Fruit fly (Drosophila melanogaster) whole organism, embryonic: Measurements from ENCODE around the gene caup.
A peak's percentile ranks its signal among the peaks of the same experiment; 100 is the strongest.

Experiments
- Blimp-1 ChIP-seq: fragments of 200-800 bp; sonication (Bioruptor generic); optimal IDR thresholded peaks from 3 replicates; lab custom pipeline; 2018; ENCODE audit warnings: missing biosample characterization, missing genetic modification characterization, mild to moderate bottlenecking, moderate library complexity, missing genetic modification reagents
- CG14050 ChIP-seq: fragments of 200-800 bp; sonication (Bioruptor generic); IDR thresholded peaks from 3 replicates; pipeline ENCODE4 v1.3.6; 2022; ENCODE audit warnings: missing biosample characterization, missing genetic modification characterization
- CG1647 ChIP-seq: fragments of 200-800 bp; sonication (Bioruptor generic); optimal IDR thresholded peaks from 3 replicates; lab custom pipeline; 2016; ENCODE audit warnings: missing biosample characterization, missing genetic modification characterization
- CG32767 ChIP-seq: fragments of 200-800 bp; sonication (Bioruptor generic); IDR thresholded peaks from 2 replicates; pipeline ENCODE4 v1.3.6; 2022; ENCODE audit warnings: missing biosample characterization, missing genetic modification characterization
- CG3407 ChIP-seq: fragments of 200-800 bp; sonication (Bioruptor generic); optimal IDR thresholded peaks from 2 replicates; lab custom pipeline; 2018; ENCODE audit warnings: missing biosample characterization, mild to moderate bottlenecking, missing genetic modification characterization
- D19A ChIP-seq: fragments of 200-800 bp; optimal IDR thresholded peaks from 3 replicates; lab custom pipeline; 2019; ENCODE audit warnings: missing biosample characterization, mild to moderate bottlenecking, missing genetic modification characterization, moderate library complexity
- Dfd ChIP-seq, 2 experiments: fragments of >200 bp; optimal IDR thresholded peaks; 2 replicates each; lab custom pipeline; 2017; ENCODE audit warnings: missing biosample characterization in 2 of 2, missing genetic modification characterization in 2 of 2
- Med ChIP-seq: fragments of 200-800 bp; sonication (Bioruptor generic); peaks from one replicate; lab custom pipeline; 2016; ENCODE audit warnings: missing biosample characterization, missing genetic modification characterization, mild to moderate bottlenecking, inconsistent platforms, moderate library complexity
- Nf-YC ChIP-seq: fragments of 200-800 bp; optimal IDR thresholded peaks from 3 replicates; lab custom pipeline; 2019; ENCODE audit warnings: missing biosample characterization, mild to moderate bottlenecking, missing genetic modification characterization, moderate library complexity
- Ravus ChIP-seq: fragments of 200-800 bp; sonication (Bioruptor generic); IDR thresholded peaks from 2 replicates; pipeline ENCODE4 v1.3.6; 2022; ENCODE audit warnings: missing biosample characterization, missing genetic modification characterization
- chif ChIP-seq, 2 experiments: fragments of 200-800 bp; sonication (Bioruptor generic); optimal IDR thresholded peaks; 3 replicates each; lab custom pipeline; 2016; ENCODE audit warnings: missing biosample characterization in 2 of 2, missing genetic modification characterization in 2 of 2
- da ChIP-seq: fragments of 200-800 bp; sonication (Bioruptor generic); optimal IDR thresholded peaks from 2 replicates; lab custom pipeline; 2016; ENCODE audit warnings: missing biosample characterization, missing genetic modification characterization
- hth ChIP-seq: fragments of >200 bp; optimal IDR thresholded peaks from 2 replicates; lab custom pipeline; 2017; ENCODE audit warnings: inconsistent platforms
- lab ChIP-seq: fragments of 200-800 bp; sonication (Bioruptor generic); optimal IDR thresholded peaks from 3 replicates; lab custom pipeline; 2017; ENCODE audit warnings: missing biosample characterization, missing genetic modification characterization, mild to moderate bottlenecking, moderate library complexity, missing genetic modification reagents

- no peak for TF ChIP-seq Ravus (GFP tag; lab: Robert Waterston, UW)
- no peak for TF ChIP-seq chif (GFP tag; optimal IDR thresholded peaks at IDR 0.05; lab: Kevin White, UChicago)
- TF ChIP-seq da, result no peak
- TF ChIP-seq Med (GFP tag; lab: Kevin White, UChicago), result peak; percentile 52
- no peak for TF ChIP-seq lab
- peak; percentile 99 for TF ChIP-seq Nf-YC
- TF ChIP-seq Blimp-1 (GFP tag; lab: Kevin White, UChicago), result no peak
- TF ChIP-seq D19A, result no peak
- no peak for TF ChIP-seq CG3407
- TF ChIP-seq CG32767 (GFP tag; lab: Robert Waterston, UW), result no peak
- no peak for TF ChIP-seq CG1647 (GFP tag; lab: Kevin White, UChicago)
- no peak for TF ChIP-seq Dfd (GFP tag; optimal IDR thresholded peaks at IDR 0.05; lab: Kevin White, UChicago)
- no peak for TF ChIP-seq hth (lab: Kevin White, UChicago)
- TF ChIP-seq CG14050, result no peak
These were observed 29.2 kb upstream of the caup start, which contains the start of gene ara for dm6 chr3L:12580212-12580676.
